Worm (Caenorhabditis elegans) whole organism, late embryonic: Measurements from ENCODE around the gene F49C12.15.

Experiments
- K02D7.2 ChIP-seq: sonication (generic microtip); optimal IDR thresholded peaks from 2 replicates; lab custom pipeline; 2017; ENCODE audit warnings: mild to moderate bottlenecking, missing genetic modification characterization, missing compliant biosample characterization
- K09A11.1 ChIP-seq: sonication (generic microtip); optimal IDR thresholded peaks from 2 replicates; lab custom pipeline; 2017; ENCODE audit warnings: antibody characterized with exemption, mild to moderate bottlenecking, missing genetic modification characterization, missing compliant biosample characterization; ENCODE audit not compliant: insufficient read depth
- ama-1 ChIP-seq: fragments of 150-350 bp; optimal IDR thresholded peaks from 2 replicates; lab custom pipeline; 2014
- ceh-18 ChIP-seq: sonication (generic microtip); optimal IDR thresholded peaks from 2 replicates; lab custom pipeline; 2016; ENCODE audit warnings: missing genetic modification characterization, missing compliant biosample characterization
- ceh-2 ChIP-seq: sonication (generic microtip); optimal IDR thresholded peaks from 2 replicates; lab custom pipeline; 2016; ENCODE audit warnings: missing genotype, missing genetic modification characterization, missing compliant biosample characterization
- ceh-22 ChIP-seq: sonication (generic microtip); optimal IDR thresholded peaks from 2 replicates; lab custom pipeline; 2017; ENCODE audit warnings: missing biosample characterization, missing genetic modification characterization
- ceh-30 ChIP-seq: fragments of 150-350 bp; optimal IDR thresholded peaks from 2 replicates; lab custom pipeline; 2014; ENCODE audit warnings: missing biosample characterization, missing genetic modification characterization
- ceh-31 ChIP-seq: sonication (generic microtip); optimal IDR thresholded peaks from 2 replicates; lab custom pipeline; 2016; ENCODE audit warnings: missing genetic modification characterization, missing compliant biosample characterization
- ceh-48 ChIP-seq: sonication (generic microtip); optimal IDR thresholded peaks from 2 replicates; lab custom pipeline; 2016; ENCODE audit warnings: missing genetic modification characterization, inconsistent platforms, missing compliant biosample characterization
- che-1 ChIP-seq: sonication (generic microtip); optimal IDR thresholded peaks from 2 replicates; lab custom pipeline; 2016; ENCODE audit warnings: mild to moderate bottlenecking, missing genetic modification characterization, missing compliant biosample characterization
- dmd-4 ChIP-seq: sonication (generic microtip); optimal IDR thresholded peaks from 2 replicates; lab custom pipeline; 2016; ENCODE audit warnings: borderline replicate concordance, missing genetic modification characterization, missing compliant biosample characterization
- ets-4 ChIP-seq: sonication (generic microtip); optimal IDR thresholded peaks from 2 replicates; lab custom pipeline; 2016; ENCODE audit warnings: missing genetic modification characterization, missing compliant biosample characterization
- fkh-6 ChIP-seq: sonication (generic microtip); optimal IDR thresholded peaks from 2 replicates; lab custom pipeline; 2016; ENCODE audit warnings: missing genetic modification characterization, missing compliant biosample characterization
- hlh-15 ChIP-seq: sonication (generic microtip); optimal IDR thresholded peaks from 2 replicates; lab custom pipeline; 2016; ENCODE audit warnings: missing genetic modification characterization, missing compliant biosample characterization
- hlh-6 ChIP-seq: sonication (generic microtip); optimal IDR thresholded peaks from 2 replicates; lab custom pipeline; 2016; ENCODE audit warnings: missing genotype, missing genetic modification characterization, missing compliant biosample characterization
- hlh-8 ChIP-seq: sonication (generic microtip); optimal IDR thresholded peaks from 2 replicates; lab custom pipeline; 2016; ENCODE audit warnings: missing genotype, missing genetic modification characterization, missing compliant biosample characterization
- madf-2 ChIP-seq: sonication (generic microtip); optimal IDR thresholded peaks from 2 replicates; lab custom pipeline; 2017; ENCODE audit warnings: missing genetic modification characterization, missing compliant biosample characterization
- nfya-1 ChIP-seq: sonication (generic microtip); optimal IDR thresholded peaks from 2 replicates; lab custom pipeline; 2017; ENCODE audit warnings: missing genetic modification characterization, mild to moderate bottlenecking, missing compliant biosample characterization, antibody characterized with exemption, moderate library complexity
- nhr-11 ChIP-seq: fragments of 150-350 bp; optimal IDR thresholded peaks from 2 replicates; lab custom pipeline; 2014; ENCODE audit warnings: missing biosample characterization, missing genetic modification characterization
- nhr-232 ChIP-seq: sonication (generic microtip); optimal IDR thresholded peaks from 2 replicates; lab custom pipeline; 2016; ENCODE audit warnings: missing genetic modification characterization, missing compliant biosample characterization
- npax-4 ChIP-seq: sonication (generic microtip); optimal IDR thresholded peaks from 2 replicates; lab custom pipeline; 2016; ENCODE audit warnings: missing genetic modification characterization, missing compliant biosample characterization
- odd-2 ChIP-seq: sonication (generic microtip); optimal IDR thresholded peaks from 2 replicates; lab custom pipeline; 2017; ENCODE audit warnings: antibody characterized with exemption, mild to moderate bottlenecking, missing genetic modification characterization, missing compliant biosample characterization
- pax-1 ChIP-seq: fragments of 150-350 bp; optimal IDR thresholded peaks from 2 replicates; lab custom pipeline; 2014; ENCODE audit warnings: missing biosample characterization, missing genetic modification characterization
- pha-2 ChIP-seq: sonication (generic microtip); optimal IDR thresholded peaks from 2 replicates; lab custom pipeline; 2017; ENCODE audit warnings: mild to moderate bottlenecking, missing genetic modification characterization, missing compliant biosample characterization
- pha-4 ChIP-seq: fragments of 150-350 bp; optimal IDR thresholded peaks from 2 replicates; lab custom pipeline; 2018; ENCODE audit warnings: missing biosample characterization, missing genetic modification reagents, missing genetic modification characterization
- pqm-1 ChIP-seq: sonication (generic microtip); optimal IDR thresholded peaks from 2 replicates; lab custom pipeline; 2016; ENCODE audit warnings: missing genetic modification characterization, missing compliant biosample characterization
- ref-2 ChIP-seq: sonication (generic microtip); optimal IDR thresholded peaks from 2 replicates; lab custom pipeline; 2016; ENCODE audit warnings: missing genetic modification characterization, missing compliant biosample characterization
- sox-4 ChIP-seq: sonication (generic microtip); optimal IDR thresholded peaks from 2 replicates; lab custom pipeline; 2017; ENCODE audit warnings: mild to moderate bottlenecking, missing genetic modification characterization, inconsistent platforms, missing compliant biosample characterization
- unc-3 ChIP-seq, 2 experiments: fragments of 200-800 bp in 1 of 2; sonication (Bioruptor generic) in 1 of 2; sonication (generic microtip) in 1 of 2; conservative IDR thresholded peaks in 1 of 2; optimal IDR thresholded peaks in 1 of 2; 2 replicates each; pipeline versions ENCODE4 v1.3.6 to Lab custom; 2016 to 2022; ENCODE audit warnings: missing compliant biosample characterization in 2 of 2, missing genetic modification characterization in 2 of 2, missing genetic modification reagents in 1 of 2
- unc-42 ChIP-seq: sonication (generic microtip); optimal IDR thresholded peaks from 2 replicates; lab custom pipeline; 2016; ENCODE audit warnings: missing genotype, missing genetic modification characterization, missing compliant biosample characterization
- unc-55 ChIP-seq: sonication (generic microtip); optimal IDR thresholded peaks from 2 replicates; lab custom pipeline; 2017; ENCODE audit warnings: missing biosample characterization, missing genetic modification reagents, missing genetic modification characterization
- zip-5 ChIP-seq: sonication (generic microtip); optimal IDR thresholded peaks from 2 replicates; lab custom pipeline; 2016; ENCODE audit warnings: missing genetic modification characterization, missing compliant biosample characterization
- ztf-16 ChIP-seq: sonication (generic microtip); optimal IDR thresholded peaks from 2 replicates; lab custom pipeline; 2017; ENCODE audit warnings: missing genetic modification characterization, missing compliant biosample characterization

F49C12.15 gene

DNA sequence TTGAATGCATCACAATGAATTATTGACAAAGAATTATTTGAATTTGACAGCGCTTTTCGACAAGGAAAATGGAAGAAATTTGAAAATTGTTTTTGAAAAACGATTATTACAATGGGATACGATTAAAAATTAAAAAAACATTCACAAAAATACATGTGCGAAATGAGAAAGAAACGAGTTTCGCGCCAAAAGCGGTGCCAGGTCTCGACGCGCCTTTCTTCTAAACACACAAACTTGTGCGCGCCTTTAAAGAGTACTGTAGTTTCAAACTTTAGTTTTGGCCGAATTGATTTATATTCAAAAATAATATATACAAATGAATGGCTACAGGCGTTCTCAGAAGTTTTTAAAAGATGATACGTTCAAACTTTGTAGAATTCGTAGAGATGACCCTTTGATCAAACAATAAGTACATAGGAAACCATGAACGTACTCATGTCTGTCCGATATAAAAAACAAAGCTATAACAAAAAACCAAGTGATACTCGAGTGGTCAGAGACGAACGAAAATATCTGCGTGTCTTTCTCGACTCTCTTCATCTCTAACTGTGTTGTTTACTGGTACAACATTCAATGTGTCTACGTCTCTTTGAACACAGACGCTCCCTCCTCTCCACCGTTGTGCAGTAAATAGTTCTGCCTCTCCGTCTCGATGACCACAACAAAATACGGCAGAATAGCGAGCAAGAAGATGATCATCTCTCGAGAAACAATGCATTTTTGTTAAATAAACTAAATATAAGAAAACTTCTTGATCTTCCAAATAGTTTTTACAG, 43.8 kb downstream of the F49C12.15 start:
- no peak for TF ChIP-seq madf-2 (tag; lab: Kevin White, UChicago)

DNA sequence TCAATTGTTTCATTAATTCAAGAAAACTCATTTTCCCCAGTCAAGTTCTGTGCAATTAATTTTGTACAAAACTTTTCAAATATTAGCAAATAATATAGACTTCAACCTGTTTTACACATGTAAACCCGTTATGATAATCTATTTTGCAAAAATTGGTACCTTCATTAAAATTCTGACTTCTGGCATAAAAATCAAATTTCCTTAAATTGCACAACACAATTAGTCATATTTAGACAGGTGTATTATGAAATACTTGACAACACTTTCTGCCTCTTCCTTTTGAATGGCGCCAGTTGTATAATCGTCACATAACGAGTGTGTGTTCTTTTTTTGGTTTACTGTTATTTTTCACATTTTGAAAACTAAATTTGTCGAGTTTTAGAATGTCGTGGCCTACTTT, 46.9 kb downstream of the F49C12.15 start, which contains the start of gene fbxc-58:
Gene fbxc-58 (plus strand): TSS at position 383 of the 400 bp plus-strand sequence.
- no peak for TF ChIP-seq hlh-6 (tag; lab: Kevin White, UChicago)
- no peak for TF ChIP-seq dmd-4
- TF ChIP-seq pqm-1 (tag; lab: Kevin White, UChicago) = no peak
- no peak for TF ChIP-seq pax-1 (tag; lab: Kevin White, UChicago)
- TF ChIP-seq ceh-30 (tag; lab: Kevin White, UChicago) = no peak
- no peak for TF ChIP-seq che-1 (tag; lab: Kevin White, UChicago)
- TF ChIP-seq ceh-48 = no peak

- TF ChIP-seq npax-4 (tag; lab: Kevin White, UChicago) (no peak), pha-2 (tag; lab: Kevin White, UChicago) (no peak), unc-42 (tag; lab: Kevin White, UChicago) (no peak), hlh-15 (no peak), ceh-31 (tag; lab: Kevin White, UChicago) (no peak), ztf-16 (no peak), odd-2 (tag; lab: Kevin White, UChicago) (no peak), ceh-48 (no peak), sox-4 (tag; lab: Kevin White, UChicago) (no peak), zip-5 (no peak), nhr-232 (tag; lab: Kevin White, UChicago) (no peak), nhr-11 (tag; lab: Kevin White, UChicago) (no peak), unc-3 (GFP tag; conservative IDR thresholded peaks at IDR 0.05; lab: Robert Waterston, UW) (no peak), unc-3 (tag; optimal IDR thresholded peaks at IDR 0.05; lab: Kevin White, UChicago) (no peak), ref-2 (tag; lab: Kevin White, UChicago) (no peak), pha-4 (tag; lab: Kevin White, UChicago) (no peak)
These were observed 50.3 kb downstream of the F49C12.15 start, which contains the start of gene C10C5.3 for ce11 chrIV:9374529-9374928. TSS of gene C10C5.3 (plus strand) at chrIV:9374829.

DNA sequence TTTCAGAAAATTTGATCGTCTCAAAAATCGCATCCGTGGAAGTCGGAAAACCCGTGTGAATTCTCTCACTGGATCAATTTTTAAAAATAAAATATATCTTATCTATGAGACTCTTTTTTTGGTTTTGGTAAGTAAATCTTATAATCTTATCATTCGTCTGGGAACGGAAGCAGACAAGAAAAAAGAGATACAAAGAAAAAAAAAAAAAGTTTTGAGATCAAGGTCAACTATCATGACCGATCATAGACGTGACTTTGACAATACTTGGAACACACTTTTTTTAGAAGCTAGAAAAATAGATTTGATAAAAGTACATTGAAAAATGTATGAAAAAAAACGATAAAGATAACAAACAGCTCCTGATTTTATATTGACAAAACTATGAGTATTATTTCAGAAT, 52.3 kb downstream of the F49C12.15 start:
- TF ChIP-seq ceh-31 (tag; lab: Kevin White, UChicago) = no peak
- no peak for TF ChIP-seq ceh-18 (tag; lab: Kevin White, UChicago)
- TF ChIP-seq unc-55 = no peak
- no peak for TF ChIP-seq ama-1 (lab: Kevin White, UChicago)
- TF ChIP-seq ceh-2 (tag; lab: Kevin White, UChicago) = no peak
- TF ChIP-seq ets-4 (tag; lab: Kevin White, UChicago) = no peak
- TF ChIP-seq sox-4 (tag; lab: Kevin White, UChicago) = no peak
- no peak for TF ChIP-seq K09A11.1 (tag; lab: Kevin White, UChicago)
- no peak for TF ChIP-seq nfya-1 (tag; lab: Kevin White, UChicago)
- TF ChIP-seq nhr-232 (tag; lab: Kevin White, UChicago) = no peak
- TF ChIP-seq K02D7.2 (tag; lab: Kevin White, UChicago) = no peak
- no peak for TF ChIP-seq fkh-6 (tag; lab: Kevin White, UChicago)
- no peak for TF ChIP-seq hlh-8 (tag; lab: Kevin White, UChicago)
- no peak for TF ChIP-seq ceh-22
